Worm (Caenorhabditis elegans) whole organism, late embryonic: ENCODE results near the gene F57B7.2.

Experiments used
- C38D4.7 ChIP-seq: fragments of 200-800 bp; sonication (Bioruptor generic); optimal IDR thresholded peaks from 2 replicates; lab custom pipeline; 2018; ENCODE audit warnings: mild to moderate bottlenecking, missing genetic modification characterization, moderate library complexity, missing compliant biosample characterization
- F13H6.1 ChIP-seq: sonication (generic microtip); optimal IDR thresholded peaks from 2 replicates; lab custom pipeline; 2016; ENCODE audit warnings: missing genetic modification characterization, missing compliant biosample characterization
- K02D7.2 ChIP-seq: sonication (generic microtip); optimal IDR thresholded peaks from 2 replicates; lab custom pipeline; 2017; ENCODE audit warnings: mild to moderate bottlenecking, missing genetic modification characterization, missing compliant biosample characterization
- K09A11.1 ChIP-seq: sonication (generic microtip); optimal IDR thresholded peaks from 2 replicates; lab custom pipeline; 2017; ENCODE audit warnings: antibody characterized with exemption, mild to moderate bottlenecking, missing genetic modification characterization, missing compliant biosample characterization; ENCODE audit not compliant: insufficient read depth
- Y22D7AL.16 ChIP-seq: sonication (generic microtip); optimal IDR thresholded peaks from 2 replicates; lab custom pipeline; 2016; ENCODE audit warnings: missing genetic modification characterization, missing compliant biosample characterization
- ama-1 ChIP-seq: fragments of 150-350 bp; optimal IDR thresholded peaks from 2 replicates; lab custom pipeline; 2014
- ceh-2 ChIP-seq: sonication (generic microtip); optimal IDR thresholded peaks from 2 replicates; lab custom pipeline; 2016; ENCODE audit warnings: missing genotype, missing genetic modification characterization, missing compliant biosample characterization
- ceh-31 ChIP-seq: sonication (generic microtip); optimal IDR thresholded peaks from 2 replicates; lab custom pipeline; 2016; ENCODE audit warnings: missing genetic modification characterization, missing compliant biosample characterization
- ceh-6 ChIP-seq: fragments of 200-800 bp; sonication (Bioruptor generic); optimal IDR thresholded peaks from 2 replicates; lab custom pipeline; 2018; ENCODE audit warnings: mild to moderate bottlenecking, missing genetic modification characterization, missing compliant biosample characterization
- dmd-4 ChIP-seq: sonication (generic microtip); optimal IDR thresholded peaks from 2 replicates; lab custom pipeline; 2016; ENCODE audit warnings: borderline replicate concordance, missing genetic modification characterization, missing compliant biosample characterization
- dve-1 ChIP-seq: sonication (generic microtip); optimal IDR thresholded peaks from 2 replicates; lab custom pipeline; 2017; ENCODE audit warnings: antibody characterized with exemption, mild to moderate bottlenecking, missing genetic modification characterization, missing compliant biosample characterization
- elt-2 ChIP-seq: sonication (generic microtip); optimal IDR thresholded peaks from 2 replicates; lab custom pipeline; 2016; ENCODE audit warnings: missing genetic modification reagents, missing genetic modification characterization, missing compliant biosample characterization
- elt-4 ChIP-seq: sonication (generic microtip); optimal IDR thresholded peaks from 2 replicates; lab custom pipeline; 2016; ENCODE audit warnings: missing genetic modification characterization, missing compliant biosample characterization
- ets-4 ChIP-seq: sonication (generic microtip); optimal IDR thresholded peaks from 2 replicates; lab custom pipeline; 2016; ENCODE audit warnings: missing genetic modification characterization, missing compliant biosample characterization
- fax-1 ChIP-seq: sonication (generic microtip); optimal IDR thresholded peaks from 2 replicates; lab custom pipeline; 2016; ENCODE audit warnings: missing genotype, missing genetic modification characterization, missing compliant biosample characterization
- gmeb-2 ChIP-seq: sonication (generic microtip); optimal IDR thresholded peaks from 2 replicates; lab custom pipeline; 2016; ENCODE audit warnings: missing genetic modification characterization, inconsistent platforms, missing compliant biosample characterization
- hlh-13 ChIP-seq: fragments of 200-800 bp; sonication (Bioruptor generic); optimal IDR thresholded peaks from 2 replicates; lab custom pipeline; 2018; ENCODE audit warnings: mild to moderate bottlenecking, missing genetic modification characterization, missing compliant biosample characterization
- hlh-15 ChIP-seq: sonication (generic microtip); optimal IDR thresholded peaks from 2 replicates; lab custom pipeline; 2016; ENCODE audit warnings: missing genetic modification characterization, missing compliant biosample characterization
- hlh-6 ChIP-seq: sonication (generic microtip); optimal IDR thresholded peaks from 2 replicates; lab custom pipeline; 2016; ENCODE audit warnings: missing genotype, missing genetic modification characterization, missing compliant biosample characterization
- lin-11 ChIP-seq: fragments of 200-800 bp; sonication (Bioruptor generic); optimal IDR thresholded peaks from 2 replicates; lab custom pipeline; 2018; ENCODE audit warnings: mild to moderate bottlenecking, missing genetic modification characterization, missing compliant biosample characterization
- mec-3 ChIP-seq: sonication (generic microtip); optimal IDR thresholded peaks from 2 replicates; lab custom pipeline; 2016; ENCODE audit warnings: borderline replicate concordance, missing genetic modification characterization, missing compliant biosample characterization
- npax-4 ChIP-seq: sonication (generic microtip); optimal IDR thresholded peaks from 2 replicates; lab custom pipeline; 2016; ENCODE audit warnings: missing genetic modification characterization, missing compliant biosample characterization
- pag-3 ChIP-seq: sonication (generic microtip); optimal IDR thresholded peaks from 2 replicates; lab custom pipeline; 2016; ENCODE audit warnings: missing compliant biosample characterization, missing genetic modification characterization, borderline replicate concordance
- pax-1 ChIP-seq: fragments of 150-350 bp; optimal IDR thresholded peaks from 2 replicates; lab custom pipeline; 2014; ENCODE audit warnings: missing biosample characterization, missing genetic modification characterization
- pha-2 ChIP-seq: sonication (generic microtip); optimal IDR thresholded peaks from 2 replicates; lab custom pipeline; 2017; ENCODE audit warnings: mild to moderate bottlenecking, missing genetic modification characterization, missing compliant biosample characterization
- pqm-1 ChIP-seq: sonication (generic microtip); optimal IDR thresholded peaks from 2 replicates; lab custom pipeline; 2016; ENCODE audit warnings: missing genetic modification characterization, missing compliant biosample characterization
- rnt-1 ChIP-seq: sonication (generic microtip); optimal IDR thresholded peaks from 2 replicates; lab custom pipeline; 2016; ENCODE audit warnings: missing genetic modification characterization, missing compliant biosample characterization
- syd-9 ChIP-seq: sonication (generic microtip); optimal IDR thresholded peaks from 2 replicates; lab custom pipeline; 2016; ENCODE audit warnings: mild to moderate bottlenecking, missing genetic modification characterization, moderate library complexity, missing compliant biosample characterization
- unc-42 ChIP-seq: sonication (generic microtip); optimal IDR thresholded peaks from 2 replicates; lab custom pipeline; 2016; ENCODE audit warnings: missing genotype, missing genetic modification characterization, missing compliant biosample characterization
- zip-5 ChIP-seq: sonication (generic microtip); optimal IDR thresholded peaks from 2 replicates; lab custom pipeline; 2016; ENCODE audit warnings: missing genetic modification characterization, missing compliant biosample characterization

Gene F57B7.2

DNA sequence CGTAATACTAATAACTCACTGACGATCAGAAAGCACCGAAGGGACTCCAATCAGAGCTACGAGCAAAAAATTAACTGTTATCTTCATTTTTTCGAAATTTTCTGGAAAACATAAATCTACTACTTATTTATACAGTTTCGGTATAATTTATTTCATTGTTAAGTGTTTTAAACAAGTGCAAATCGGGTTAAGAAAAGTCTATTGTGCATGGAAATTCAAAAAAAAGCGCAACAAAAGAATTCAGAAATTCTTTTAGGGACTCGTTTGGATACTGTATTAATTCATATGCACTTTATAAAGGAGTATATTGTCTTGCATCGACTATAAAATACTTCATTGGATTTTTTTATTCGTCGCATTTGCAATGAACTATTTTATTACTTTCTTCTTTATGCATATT is 28.8 kb upstream of the F57B7.2 start, which contains the start of the genes nas-20 and nas-21:
Gene nas-20, minus strand, starts transcription at position 101 of the 400 bp plus-strand sequence.
Gene nas-21, plus strand, starts transcription at position 356 of the 400 bp plus-strand sequence.
- TF ChIP-seq dmd-4 (no peak), pqm-1 (tag; lab: Kevin White, UChicago) (no peak), pax-1 (tag; lab: Kevin White, UChicago) (no peak), syd-9 (no peak), hlh-6 (no peak), gmeb-2 (tag; lab: Kevin White, UChicago) (no peak), K02D7.2 (no peak), mec-3 (tag; lab: Kevin White, UChicago) (no peak), dve-1 (no peak)
- TF ChIP-seq, all 69 proteins: peak for 0

DNA sequence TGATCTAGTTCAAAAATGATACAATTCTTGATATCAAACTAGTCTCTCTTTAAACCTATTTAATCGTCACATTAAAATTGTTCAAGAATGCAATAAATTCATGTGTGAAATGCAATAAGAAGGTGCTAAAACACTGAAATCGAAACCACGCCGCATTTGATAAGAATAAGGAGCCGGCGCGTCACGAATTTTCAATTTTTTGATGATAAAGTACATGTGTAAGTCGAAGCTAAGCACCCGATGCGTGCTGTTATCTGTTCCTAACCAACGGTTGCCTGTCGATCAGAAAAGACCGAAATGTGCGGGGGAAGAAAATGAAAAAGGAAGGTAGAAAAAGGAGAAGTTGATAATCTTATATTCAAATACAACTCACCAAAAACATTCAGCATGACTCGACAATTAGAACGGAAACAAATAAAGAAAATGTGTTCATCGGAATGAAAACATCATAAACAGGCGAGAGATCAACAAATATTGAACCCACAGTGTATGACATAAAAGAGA is 26.9 kb upstream of the F57B7.2 start, which contains the start of gene aat-6:
Gene aat-6, minus strand, starts transcription at position 454 of the 504 bp plus-strand sequence.
- TF ChIP-seq hlh-15 (tag; lab: Kevin White, UChicago) (no peak), fax-1 (tag; lab: Kevin White, UChicago) (no peak), ceh-31 (tag; lab: Kevin White, UChicago) (no peak), C38D4.7 (GFP tag; lab: Kevin White, UChicago) (no peak), syd-9 (no peak), pha-2 (tag; lab: Kevin White, UChicago) (no peak), zip-5 (tag; lab: Kevin White, UChicago) (no peak), K02D7.2 (no peak), hlh-13 (GFP tag; lab: Kevin White, UChicago) (no peak), elt-2 (tag; lab: Kevin White, UChicago) (no peak), F13H6.1 (tag; lab: Kevin White, UChicago) (no peak), Y22D7AL.16 (tag; lab: Kevin White, UChicago) (no peak), ceh-6 (GFP tag; lab: Kevin White, UChicago) (no peak), pax-1 (tag; lab: Kevin White, UChicago) (no peak), rnt-1 (tag; lab: Kevin White, UChicago) (no peak), ets-4 (no peak), lin-11 (tag; lab: Kevin White, UChicago) (no peak)

DNA sequence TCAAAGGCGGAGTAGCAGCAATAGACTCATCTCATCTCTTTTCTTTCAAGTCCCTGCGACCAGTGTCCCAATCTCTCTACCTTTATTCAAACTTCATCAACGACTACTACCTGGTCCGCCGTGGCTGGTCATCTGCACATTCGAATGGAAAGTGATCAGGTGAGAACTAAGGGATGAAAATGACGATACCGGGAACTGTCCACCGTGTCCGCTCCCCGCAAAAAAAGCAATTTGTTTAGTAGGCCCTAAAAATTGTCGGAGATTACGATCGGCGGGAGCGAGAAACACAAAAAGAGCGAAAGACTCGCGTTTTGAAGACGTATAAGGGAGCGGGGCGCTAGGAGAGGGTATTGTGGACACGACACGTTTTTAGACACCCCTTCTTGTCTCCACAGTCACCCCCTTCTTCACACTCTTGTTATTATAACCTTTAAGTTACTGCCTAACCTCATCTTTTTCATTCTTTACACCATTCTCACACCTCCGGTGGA is 19.6 kb upstream of the F57B7.2 start, which contains the start of gene zipt-16:
Gene zipt-16, plus strand, starts transcription at position 51 of the 491 bp plus-strand sequence.
- TF ChIP-seq ceh-2 (tag; lab: Kevin White, UChicago) (no peak), elt-4 (tag; lab: Kevin White, UChicago) (peak; percentile 2), K02D7.2 (no peak)

DNA sequence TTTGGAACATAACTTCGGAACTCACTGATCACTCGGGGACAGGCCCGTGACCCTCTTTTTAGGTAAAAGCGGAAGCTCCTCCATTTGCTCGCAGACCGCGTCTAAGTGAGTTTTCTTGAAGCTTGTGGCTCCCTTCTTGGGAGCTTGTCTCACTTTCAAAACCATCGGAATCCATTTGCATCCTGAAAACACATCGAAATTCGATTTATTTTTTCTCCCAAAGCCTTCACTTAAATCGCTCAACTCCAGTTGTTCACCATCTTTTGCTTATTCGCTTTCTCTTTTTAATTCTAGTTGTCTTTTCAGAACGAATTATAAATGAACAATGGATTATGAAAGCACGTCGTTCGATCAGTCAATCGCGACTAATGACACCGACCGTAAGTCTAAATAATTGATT is 15.9 kb upstream of the F57B7.2 start, which contains the start of gene T11F9.1:
Gene T11F9.1, plus strand, starts transcription at position 301 of the 400 bp plus-strand sequence.
- TF ChIP-seq K02D7.2: no peak

DNA sequence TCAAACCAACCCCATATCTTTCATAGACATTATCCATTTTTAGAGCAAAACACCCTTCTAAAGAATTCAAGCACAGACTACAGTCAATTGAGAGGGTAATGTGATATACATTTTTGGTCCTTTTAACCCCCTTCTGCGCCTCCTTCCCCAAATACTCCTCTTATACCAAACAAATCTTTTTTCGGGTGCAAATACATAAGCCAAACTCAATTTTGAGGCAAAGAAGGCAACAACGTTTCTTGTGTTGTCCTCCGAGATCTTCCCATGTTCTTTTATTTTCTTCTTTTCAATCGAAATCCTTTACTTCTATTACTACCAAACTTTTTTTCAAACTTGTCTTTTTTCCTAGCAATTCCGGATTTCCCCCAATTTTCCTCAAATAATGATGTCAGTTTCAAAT is 11.5 kb upstream of the F57B7.2 start:
- TF ChIP-seq F13H6.1 (tag; lab: Kevin White, UChicago) (no peak), K02D7.2 (no peak), npax-4 (no peak), unc-42 (peak; percentile 61)

DNA sequence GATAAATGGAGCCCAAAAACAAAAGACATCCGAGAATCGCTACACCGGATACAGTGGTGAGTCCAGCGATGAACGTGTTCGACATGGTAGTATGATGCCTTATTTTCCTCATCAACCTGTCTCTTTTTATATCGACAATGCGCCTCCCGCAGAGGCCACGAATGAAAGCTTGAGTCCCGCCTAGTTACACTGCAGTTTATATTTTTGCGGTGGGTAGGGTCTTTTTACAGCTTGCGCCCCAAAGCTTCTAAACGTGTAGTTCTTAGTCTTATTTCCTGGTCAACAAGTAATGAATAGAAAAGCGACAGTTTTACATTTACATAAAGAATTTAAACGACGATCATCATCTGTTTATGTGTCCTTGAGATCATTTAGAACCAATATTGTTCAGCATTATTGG is 6.9 kb upstream of the F57B7.2 start, which contains the start of gene col-156:
Gene col-156, minus strand, starts transcription at position 101 of the 400 bp plus-strand sequence.
- TF ChIP-seq ets-4 (no peak), dve-1 (no peak), ama-1 (lab: Kevin White, UChicago) (no peak), pag-3 (tag; lab: Kevin White, UChicago) (no peak), K09A11.1 (no peak)
